Worm (Caenorhabditis elegans): ENCODE measurements around the gene mgl-1.

mgl-1 gene

ce11 chrX:9927993-9928392 lies 48.1 kb downstream of the mgl-1 start:
- TF ChIP-seq C34F6.9 (tag; optimal IDR thresholded peaks at IDR 0.05) = peak; percentile 30
- TF ChIP-seq ama-1 (optimal IDR thresholded peaks at IDR 0.05) = no peak
- peak; percentile 29 for TF ChIP-seq nhr-21 (tag; optimal IDR thresholded peaks at IDR 0.05)
- no peak for TF ChIP-seq alr-1 (tag; optimal IDR thresholded peaks at IDR 0.05)

- TF ChIP-seq unc-39 (tag; optimal IDR thresholded peaks at IDR 0.05) = no peak
- peak; percentile 69 for TF ChIP-seq fos-1 (tag; optimal IDR thresholded peaks at IDR 0.05)
- TF ChIP-seq unc-62 (GFP tag; optimal IDR thresholded peaks at IDR 0.05) = no peak
- no peak for TF ChIP-seq mbf-1 (tag; optimal IDR thresholded peaks at IDR 0.05)
- TF ChIP-seq gmeb-1 (tag; optimal IDR thresholded peaks at IDR 0.05) = no peak
Observed at ce11 chrX:9924962-9925361, 51.1 kb downstream of the mgl-1 start, which contains the start of gene ugt-23. TSS of gene ugt-23 (minus strand) at chrX:9925173.

ce11 chrX:9921257-9921656 lies 54.8 kb downstream of the mgl-1 start, which contains the start of gene C17G1.2:
TSS of gene C17G1.2 (plus strand) at chrX:9921557.
- TF ChIP-seq nhr-6 (tag; optimal IDR thresholded peaks at IDR 0.05) (no peak), ztf-1 (GFP tag; conservative IDR thresholded peaks at IDR 0.05) (no peak), unc-62 (GFP tag; optimal IDR thresholded peaks at IDR 0.05) (no peak), ztf-4 (tag; optimal IDR thresholded peaks at IDR 0.05) (no peak), egl-27 (tag; optimal IDR thresholded peaks at IDR 0.05) (no peak), nhr-25 (tag; optimal IDR thresholded peaks at IDR 0.05) (no peak)

ce11 chrX:9918997-9919396 lies 57.1 kb downstream of the mgl-1 start, which contains the start of gene folr-1:
TSS of gene folr-1 (plus strand) at chrX:9919297.
- no peak for TF ChIP-seq ceh-16 (tag; optimal IDR thresholded peaks at IDR 0.05)
- TF ChIP-seq elt-3 (tag; optimal IDR thresholded peaks at IDR 0.05) = no peak
- no peak for TF ChIP-seq nhr-21 (tag; optimal IDR thresholded peaks at IDR 0.05)
- TF ChIP-seq ama-1 (optimal IDR thresholded peaks at IDR 0.05) = no peak
- TF ChIP-seq nhr-237 (tag; optimal IDR thresholded peaks at IDR 0.05) = no peak
